Worm (Caenorhabditis elegans) whole organism, midembryonic: ENCODE measurements around the gene C34C12.9.

Experiments used
- flt-1 ChIP-seq: fragments of 200-800 bp; sonication (Bioruptor generic); IDR thresholded peaks from 2 replicates; pipeline ENCODE4 v1.3.6; 2022; ENCODE audit warnings: missing genetic modification characterization, missing compliant biosample characterization
- med-1 ChIP-seq: sonication (generic microtip); optimal IDR thresholded peaks from 2 replicates; lab custom pipeline; 2017; ENCODE audit warnings: missing genetic modification characterization, mild to moderate bottlenecking, missing compliant biosample characterization, antibody characterized with exemption, missing genetic modification reagents; ENCODE audit not compliant: insufficient read depth
- ztf-29 ChIP-seq: fragments of 200-800 bp; sonication (Bioruptor generic); IDR thresholded peaks from 2 replicates; pipeline ENCODE4 v1.3.6; 2022; ENCODE audit warnings: missing genetic modification reagents, missing genetic modification characterization, missing compliant biosample characterization

DNA sequence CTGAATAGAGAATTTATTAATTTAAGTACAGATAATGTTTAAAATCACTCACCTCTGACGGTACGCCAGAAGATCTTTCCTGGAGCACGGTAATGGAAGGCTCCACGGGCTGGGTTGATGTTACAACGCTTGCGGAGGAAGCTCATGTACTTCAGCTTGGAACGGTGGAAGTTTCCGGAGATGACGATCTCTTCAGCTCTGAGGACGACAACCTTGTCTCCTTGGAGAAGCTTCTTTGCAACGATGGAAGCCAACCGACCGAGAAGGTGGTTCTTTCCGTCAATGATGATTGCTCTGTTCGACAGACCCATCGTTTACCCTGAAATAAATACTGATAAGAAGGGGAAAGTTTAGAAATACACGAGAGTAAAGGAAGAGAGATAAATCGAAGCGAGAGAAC is 28.0 kb upstream of the C34C12.9 start, which contains the start of gene rpl-16:
- TF ChIP-seq ztf-29 (GFP tag; lab: Robert Waterston, UW) (no peak), med-1 (GFP tag; lab: Kevin White, UChicago) (no peak), flt-1 (GFP tag; lab: Robert Waterston, UW) (no peak)
